Worm (Caenorhabditis elegans): ENCODE results near the gene alh-12.

- TF ChIP-seq alr-1 (tag; optimal IDR thresholded peaks at IDR 0.05) (no peak), crh-2 (tag; optimal IDR thresholded peaks at IDR 0.05) (peak; percentile 57), nhr-77 (tag; optimal IDR thresholded peaks at IDR 0.05) (no peak), mbf-1 (tag; optimal IDR thresholded peaks at IDR 0.05) (no peak), unc-62 (GFP tag; optimal IDR thresholded peaks at IDR 0.05) (no peak), skn-1 (tag; optimal IDR thresholded peaks at IDR 0.05) (no peak), snpc-4 (tag; optimal IDR thresholded peaks at IDR 0.05) (no peak)
These were observed 34.4 kb downstream of the alh-12 start for ce11 chrIII:7488303-7488702.
